Fruit fly (Drosophila melanogaster) whole organism, embryonic: Measurements from ENCODE around the gene CG33641.

Experiments
- Antp ChIP-seq: fragments of 200-800 bp; sonication (Bioruptor generic); optimal IDR thresholded peaks from 3 replicates; lab custom pipeline; 2016; ENCODE audit warnings: missing biosample characterization, missing genetic modification characterization
- Blimp-1 ChIP-seq: fragments of 200-800 bp; sonication (Bioruptor generic); optimal IDR thresholded peaks from 3 replicates; lab custom pipeline; 2018; ENCODE audit warnings: missing biosample characterization, missing genetic modification characterization, mild to moderate bottlenecking, moderate library complexity, missing genetic modification reagents
- CG10321 ChIP-seq: fragments of 200-800 bp; sonication (Bioruptor generic); IDR thresholded peaks from 2 replicates; pipeline ENCODE4 v1.3.6; 2022; ENCODE audit warnings: missing biosample characterization, missing genetic modification characterization
- CG10431 ChIP-seq: fragments of 200-800 bp; sonication (Bioruptor generic); optimal IDR thresholded peaks from 3 replicates; lab custom pipeline; 2018; ENCODE audit warnings: missing biosample characterization, mild to moderate bottlenecking, missing genetic modification characterization
- CG11093 ChIP-seq: fragments of 200-800 bp; sonication (Bioruptor generic); IDR thresholded peaks from 3 replicates; pipeline ENCODE4 v1.3.6; 2022; ENCODE audit warnings: missing biosample characterization, missing genetic modification characterization
- CG13296 ChIP-seq: fragments of 200-800 bp; sonication (Bioruptor generic); optimal IDR thresholded peaks from 3 replicates; lab custom pipeline; 2018; ENCODE audit warnings: missing biosample characterization, mild to moderate bottlenecking, missing genetic modification characterization
- CG13424 ChIP-seq: fragments of 200-800 bp; sonication (Bioruptor generic); optimal IDR thresholded peaks from 2 replicates; lab custom pipeline; 2019; ENCODE audit warnings: missing biosample characterization, mild to moderate bottlenecking, missing genetic modification characterization, moderate library complexity
- CG14014 ChIP-seq: fragments of 200-800 bp; sonication (Bioruptor generic); IDR thresholded peaks from 2 replicates; pipeline ENCODE4 v1.3.6; 2022; ENCODE audit warnings: missing biosample characterization, missing genetic modification characterization
- CG14710 ChIP-seq: fragments of 200-800 bp; sonication (Bioruptor generic); optimal IDR thresholded peaks from 3 replicates; lab custom pipeline; 2019; ENCODE audit warnings: missing biosample characterization, mild to moderate bottlenecking, missing genetic modification characterization, moderate library complexity
- CG1602 ChIP-seq: fragments of 200-800 bp; sonication (Bioruptor generic); optimal IDR thresholded peaks from 3 replicates; lab custom pipeline; 2016; ENCODE audit warnings: missing biosample characterization, missing genetic modification characterization
- CG1603 ChIP-seq: fragments of 200-800 bp; sonication (Bioruptor generic); optimal IDR thresholded peaks from 2 replicates; lab custom pipeline; 2019; ENCODE audit warnings: missing biosample characterization, mild to moderate bottlenecking, missing genetic modification characterization, moderate library complexity
- CG17829 ChIP-seq: fragments of 200-800 bp; optimal IDR thresholded peaks from 2 replicates; lab custom pipeline; 2019; ENCODE audit warnings: missing biosample characterization, mild to moderate bottlenecking, missing genetic modification characterization, moderate library complexity
- CG18619 ChIP-seq: fragments of 200-800 bp; sonication (Bioruptor generic); optimal IDR thresholded peaks from 3 replicates; lab custom pipeline; 2017; ENCODE audit warnings: missing biosample characterization, mild to moderate bottlenecking, missing genetic modification characterization
- CG2678 ChIP-seq: fragments of 200-800 bp; sonication (Bioruptor generic); optimal IDR thresholded peaks from 3 replicates; lab custom pipeline; 2019; ENCODE audit warnings: missing biosample characterization, mild to moderate bottlenecking, missing genetic modification characterization, moderate library complexity
- CG31441 ChIP-seq: fragments of 200-800 bp; sonication (Bioruptor generic); IDR thresholded peaks from 2 replicates; pipeline ENCODE4 v1.3.6; 2022; ENCODE audit warnings: missing biosample characterization, missing genetic modification characterization
- CG4282 ChIP-seq: fragments of 200-800 bp; sonication (Bioruptor generic); optimal IDR thresholded peaks from 2 replicates; lab custom pipeline; 2016; ENCODE audit warnings: missing biosample characterization, missing genetic modification characterization
- CG43689 ChIP-seq: fragments of 200-800 bp; sonication (Bioruptor generic); IDR thresholded peaks from 2 replicates; pipeline ENCODE4 v1.3.6; 2022; ENCODE audit warnings: missing biosample characterization, missing genetic modification characterization
- CG8089 ChIP-seq: fragments of 200-800 bp; sonication (Bioruptor generic); optimal IDR thresholded peaks from 3 replicates; lab custom pipeline; 2016; ENCODE audit warnings: missing biosample characterization, missing genetic modification characterization
- CG8944 ChIP-seq: fragments of 200-800 bp; sonication (Bioruptor generic); optimal IDR thresholded peaks from 3 replicates; lab custom pipeline; 2016; ENCODE audit warnings: missing biosample characterization, missing genetic modification characterization
- CG9437 ChIP-seq: fragments of 200-800 bp; sonication (Bioruptor generic); optimal IDR thresholded peaks from 2 replicates; lab custom pipeline; 2018; ENCODE audit warnings: missing biosample characterization, mild to moderate bottlenecking, missing genetic modification characterization
- Drgx ChIP-seq: fragments of 200-800 bp; sonication (Bioruptor generic); IDR thresholded peaks from 2 replicates; pipeline ENCODE4 v1.3.6; 2022; ENCODE audit warnings: missing biosample characterization, missing genetic modification characterization
- Elba2 ChIP-seq: fragments of 200-800 bp; sonication (Bioruptor generic); optimal IDR thresholded peaks from 3 replicates; lab custom pipeline; 2016; ENCODE audit warnings: missing biosample characterization, missing genetic modification characterization
- Hr51 ChIP-seq, 2 experiments: fragments of 200-800 bp; sonication (Bioruptor generic); optimal IDR thresholded peaks; 2 replicates in 1 of 2; 3 replicates in 1 of 2; lab custom pipeline; 2016 to 2018; ENCODE audit warnings: missing biosample characterization in 2 of 2, missing genetic modification characterization in 2 of 2, mild to moderate bottlenecking in 1 of 2, moderate library complexity in 1 of 2
- Mad ChIP-seq: fragments of 200-800 bp; sonication (Bioruptor generic); optimal IDR thresholded peaks from 2 replicates; lab custom pipeline; 2016; ENCODE audit warnings: missing biosample characterization, missing genetic modification characterization
- Nf-YA ChIP-seq: fragments of 200-800 bp; sonication (Bioruptor generic); IDR thresholded peaks from 2 replicates; pipeline ENCODE4 v1.3.6; 2022; ENCODE audit warnings: missing biosample characterization, missing genetic modification characterization
- Poxn ChIP-seq: fragments of 200-800 bp; sonication (Bioruptor generic); IDR thresholded peaks from 2 replicates; pipeline ENCODE4 v1.3.6; 2022; ENCODE audit warnings: missing biosample characterization, missing genetic modification characterization
- Scr ChIP-seq: fragments of 200-800 bp; sonication (Bioruptor generic); IDR thresholded peaks from 2 replicates; pipeline ENCODE4 v1.3.6; 2022; ENCODE audit warnings: missing biosample characterization, missing genetic modification characterization; ENCODE audit not compliant: partially characterized antibody
- Sox102F ChIP-seq: fragments of 200-800 bp; sonication (Bioruptor generic); optimal IDR thresholded peaks from 2 replicates; lab custom pipeline; 2018; ENCODE audit warnings: missing biosample characterization, mild to moderate bottlenecking, missing genetic modification characterization, moderate library complexity
- Trl ChIP-seq, 3 experiments: fragments of >200 bp in 2 of 3; fragments of 200-800 bp in 1 of 3; sonication (Bioruptor generic) in 1 of 3; optimal IDR thresholded peaks; 2 replicates in 1 of 3; 3 replicates in 2 of 3; lab custom pipeline; 2016 to 2017; ENCODE audit warnings: missing biosample characterization in 1 of 3, missing genetic modification characterization in 1 of 3
- abd-A ChIP-seq: fragments of 200-800 bp; sonication (Bioruptor generic); optimal IDR thresholded peaks from 3 replicates; lab custom pipeline; 2019; ENCODE audit warnings: missing biosample characterization, mild to moderate bottlenecking, missing genetic modification characterization, moderate library complexity
- ac ChIP-seq: fragments of 200-800 bp; sonication (Bioruptor generic); optimal IDR thresholded peaks from 3 replicates; lab custom pipeline; 2017; ENCODE audit warnings: missing biosample characterization, mild to moderate bottlenecking, missing genetic modification characterization
- ash1 ChIP-seq: fragments of 200-800 bp; sonication (Bioruptor generic); optimal IDR thresholded peaks from 2 replicates; lab custom pipeline; 2018; ENCODE audit warnings: missing biosample characterization, mild to moderate bottlenecking, missing genetic modification characterization
- bab2 ChIP-seq: fragments of 200-800 bp; sonication (Bioruptor generic); optimal IDR thresholded peaks from 2 replicates; lab custom pipeline; 2016; ENCODE audit warnings: missing biosample characterization, missing genetic modification characterization
- cad ChIP-seq: fragments of >200 bp; optimal IDR thresholded peaks from 2 replicates; lab custom pipeline; 2017; ENCODE audit warnings: missing biosample characterization, missing genetic modification characterization
- chn ChIP-seq: fragments of 200-800 bp; sonication (Bioruptor generic); optimal IDR thresholded peaks from 2 replicates; lab custom pipeline; 2016; ENCODE audit warnings: missing biosample characterization, missing genetic modification characterization
- danr ChIP-seq: fragments of 200-800 bp; sonication (Bioruptor generic); IDR thresholded peaks from 2 replicates; pipeline ENCODE4 v1.3.6; 2022; ENCODE audit warnings: missing biosample characterization, missing genetic modification characterization
- en ChIP-seq: fragments of 200-800 bp; sonication (Bioruptor generic); optimal IDR thresholded peaks from 2 replicates; lab custom pipeline; 2016; ENCODE audit warnings: missing biosample characterization, missing genetic modification characterization
- eyg ChIP-seq: fragments of 200-800 bp; sonication (Bioruptor generic); optimal IDR thresholded peaks from 3 replicates; lab custom pipeline; 2016; ENCODE audit warnings: missing biosample characterization, missing genetic modification characterization
- gcm2 ChIP-seq: fragments of 200-800 bp; sonication (Bioruptor generic); optimal IDR thresholded peaks from 2 replicates; lab custom pipeline; 2016; ENCODE audit warnings: missing biosample characterization, missing genetic modification characterization
- h ChIP-seq: fragments of >200 bp; optimal IDR thresholded peaks from 2 replicates; lab custom pipeline; 2017
- inv ChIP-seq: fragments of 200-800 bp; sonication (Bioruptor generic); IDR thresholded peaks from 2 replicates; pipeline ENCODE4 v1.3.6; 2022; ENCODE audit warnings: missing biosample characterization, missing genetic modification characterization; ENCODE audit not compliant: partially characterized antibody
- jigr1 ChIP-seq: fragments of 200-800 bp; sonication (Bioruptor generic); IDR thresholded peaks from 3 replicates; pipeline ENCODE4 v1.3.6; 2022; ENCODE audit warnings: missing biosample characterization, missing genetic modification characterization
- run ChIP-seq: fragments of 200-800 bp; sonication (Bioruptor generic); optimal IDR thresholded peaks from 3 replicates; lab custom pipeline; 2018; ENCODE audit warnings: missing biosample characterization, mild to moderate bottlenecking, missing genetic modification characterization
- sens-2 ChIP-seq: fragments of 200-800 bp; sonication (Bioruptor generic); IDR thresholded peaks from 2 replicates; pipeline ENCODE4 v1.3.6; 2022; ENCODE audit warnings: missing biosample characterization, missing genetic modification characterization
- sisA ChIP-seq: fragments of 200-800 bp; sonication (Bioruptor generic); IDR thresholded peaks from 2 replicates; pipeline ENCODE4 v1.3.6; 2022; ENCODE audit warnings: missing biosample characterization, missing genetic modification characterization
- stc ChIP-seq: fragments of 200-800 bp; sonication (Bioruptor generic); IDR thresholded peaks from 2 replicates; pipeline ENCODE4 v1.3.6; 2022; ENCODE audit warnings: missing biosample characterization, missing genetic modification characterization
- tup ChIP-seq: fragments of 200-800 bp; sonication (Bioruptor generic); optimal IDR thresholded peaks from 2 replicates; lab custom pipeline; 2016; ENCODE audit warnings: missing biosample characterization, mild to moderate bottlenecking, missing genetic modification characterization, moderate library complexity
- usp ChIP-seq: fragments of >200 bp; optimal IDR thresholded peaks from 2 replicates; lab custom pipeline; 2017; ENCODE audit warnings: missing biosample characterization, missing genetic modification characterization
- zen ChIP-seq: fragments of 200-800 bp; sonication (Bioruptor generic); optimal IDR thresholded peaks from 3 replicates; lab custom pipeline; 2018; ENCODE audit warnings: missing biosample characterization, mild to moderate bottlenecking, missing genetic modification characterization, moderate library complexity
- zf30C ChIP-seq: fragments of 200-800 bp; sonication (Bioruptor generic); optimal IDR thresholded peaks from 3 replicates; lab custom pipeline; 2018; ENCODE audit warnings: missing biosample characterization, mild to moderate bottlenecking, missing genetic modification characterization

CG33641 gene

DNA sequence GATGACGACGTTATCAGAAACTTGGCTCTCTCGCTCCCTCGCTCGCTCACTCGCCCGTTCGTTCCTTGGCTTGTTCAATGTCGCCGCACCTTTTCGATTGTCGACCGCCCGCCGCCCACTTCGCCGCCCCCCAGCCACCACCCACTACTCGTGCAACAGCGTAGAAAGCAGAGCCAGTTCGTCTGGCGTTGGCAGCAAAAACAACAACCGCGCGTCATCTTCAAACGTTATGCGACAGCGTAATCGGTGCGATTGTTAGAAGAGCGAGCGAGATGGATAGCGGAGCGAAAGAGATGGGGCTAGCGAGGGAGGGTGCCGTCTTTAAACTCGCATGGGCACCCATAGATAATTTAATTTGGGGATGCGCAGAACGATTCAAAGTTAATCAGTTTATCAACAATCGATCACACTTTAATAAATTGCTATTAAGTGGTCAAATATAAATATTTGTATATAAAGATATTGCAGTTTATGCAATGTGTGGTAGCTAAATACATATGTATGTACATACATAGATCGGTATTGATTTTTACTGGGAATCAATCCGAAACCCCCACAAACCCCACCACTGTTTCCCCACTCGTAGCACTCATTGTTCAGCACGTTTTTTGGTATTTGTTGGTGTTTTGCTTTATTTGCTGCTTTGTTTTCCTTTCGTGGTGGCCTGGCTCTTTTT lies 14.4 kb upstream of the CG33641 start (continued):
- TF ChIP-seq CG11093 (0 out of 3 replicates have a peak, but pooled peaks have one; percentile 6), Antp (GFP tag; lab: Kevin White, UChicago) (no peak), Nf-YA (GFP tag; lab: Robert Waterston, UW) (no peak), CG8089 (GFP tag; lab: Kevin White, UChicago) (no peak), h (lab: Kevin White, UChicago) (no peak), Mad (no peak), stc (GFP tag; lab: Robert Waterston, UW) (peak; percentile 66), CG9437 (GFP tag; lab: Kevin White, UChicago) (peak; percentile 57), CG14014 (GFP tag; lab: Robert Waterston, UW) (peak; percentile 53), zen (tag; lab: Kevin White, UChicago) (no peak), run (tag; lab: Kevin White, UChicago) (peak; percentile 22), Sox102F (GFP tag; lab: Kevin White, UChicago) (peak; percentile 57), CG2678 (tag; lab: Kevin White, UChicago) (peak; percentile 70), eyg (GFP tag; lab: Kevin White, UChicago) (no peak), abd-A (tag; lab: Kevin White, UChicago) (peak; percentile 63), CG1602 (GFP tag; lab: Kevin White, UChicago) (no peak), Hr51 (GFP tag; optimal IDR thresholded peaks at IDR 0.05; lab: Kevin White, UChicago) (peak in 1 of 2 experiments; percentile 73), Elba2 (no peak), Scr (GFP tag; lab: Robert Waterston, UW) (0 out of 2 replicates have a peak, but pooled peaks have one; percentile 11), sens-2 (GFP tag; lab: Robert Waterston, UW) (no peak), cad (no peak), CG14710 (tag; lab: Kevin White, UChicago) (peak; percentile 11), CG18619 (GFP tag; lab: Kevin White, UChicago) (peak; percentile 50), Trl (optimal IDR thresholded peaks at IDR 0.05; lab: Kevin White, UChicago) (peak in 1 of 2 experiments; percentile 40), Trl (GFP tag; optimal IDR thresholded peaks at IDR 0.05; lab: Kevin White, UChicago) (no peak), bab2 (GFP tag; lab: Kevin White, UChicago) (no peak), CG13296 (GFP tag; lab: Kevin White, UChicago) (peak; percentile 46), usp (GFP tag; lab: Kevin White, UChicago) (no peak), tup (GFP tag; lab: Kevin White, UChicago) (peak; percentile 46), en (no peak), CG4282 (GFP tag; lab: Kevin White, UChicago) (no peak), zf30C (GFP tag; lab: Kevin White, UChicago) (no peak), chn (GFP tag; lab: Kevin White, UChicago) (no peak), jigr1 (no peak), sisA (peak; percentile 65), Blimp-1 (no peak), CG8944 (no peak), ash1 (GFP tag; lab: Kevin White, UChicago) (no peak), ac (no peak), CG1603 (tag; lab: Kevin White, UChicago) (peak; percentile 75), Drgx (peak; percentile 54; the same call in 1 of the 2 replicates), CG10431 (GFP tag; lab: Kevin White, UChicago) (no peak), gcm2 (GFP tag; lab: Kevin White, UChicago) (no peak), CG31441 (GFP tag; lab: Robert Waterston, UW) (peak; percentile 49; the same call in 1 of the 2 replicates), inv (GFP tag; lab: Robert Waterston, UW) (no peak), CG17829 (peak; percentile 22), CG10321 (GFP tag; lab: Robert Waterston, UW) (peak; percentile 51), CG13424 (tag; lab: Kevin White, UChicago) (peak; percentile 71), danr (peak; percentile 60), CG43689 (GFP tag; lab: Robert Waterston, UW) (peak; percentile 68), Poxn (GFP tag; lab: Robert Waterston, UW) (peak; percentile 57)
